Worm (Caenorhabditis elegans): ENCODE data around the gene dim-1.

- TF ChIP-seq ham-2 (GFP tag; optimal IDR thresholded peaks at IDR 0.05) (no peak), nhr-237 (tag; optimal IDR thresholded peaks at IDR 0.05) (no peak), unc-120 (tag; optimal IDR thresholded peaks at IDR 0.05; ENCODE audit: poor library complexity, severe bottlenecking) (no peak), M03D4.4 (tag; optimal IDR thresholded peaks at IDR 0.05) (no peak)
These were observed 35.3 kb downstream of the dim-1 start for ce11 chrX:8022728-8023127.

Measured in whole organism, mixed stage, embryonic.